Worm (Caenorhabditis elegans) whole organism, L4/young adult: Measurements from ENCODE around the gene tth-1.
"Not testable (repeated sequence)": the region's sequence is repeated elsewhere in the genome, so short reads cannot be mapped to it uniquely, and the experiment has no call there.

Experiments
- W03F9.2 ChIP-seq: fragments of 150-350 bp; optimal IDR thresholded peaks from 2 replicates; lab custom pipeline; 2014; ENCODE audit warnings: missing biosample characterization, missing genetic modification characterization
- dao-5 ChIP-seq: sonication (generic microtip); optimal IDR thresholded peaks from 2 replicates; lab custom pipeline; 2016; ENCODE audit warnings: missing genotype, missing genetic modification characterization, moderate library complexity, missing compliant biosample characterization
- him-1 ChIP-seq: sonication (generic microtip); optimal IDR thresholded peaks from 2 replicates; lab custom pipeline; 2016; ENCODE audit warnings: missing genotype, missing genetic modification reagents, missing genetic modification characterization, missing compliant biosample characterization

The tth-1 gene

ce11 chrX:8429503-8429902 is 6.0 kb upstream of the tth-1 start:
- TF ChIP-seq dao-5 (tag; lab: Kevin White, UChicago) = no peak

- no peak for TF ChIP-seq him-1 (tag; lab: Kevin White, UChicago)
- no peak for TF ChIP-seq W03F9.2
- TF ChIP-seq dao-5 (tag; lab: Kevin White, UChicago) = no peak
These were observed 4.9 kb upstream of the tth-1 start, which contains the start of gene F08F1.3 for ce11 chrX:8428319-8428888. TSS of gene F08F1.3 (plus strand) at chrX:8428838.

ce11 chrX:8426160-8426712 is 2.7 kb upstream of the tth-1 start:
- TF ChIP-seq dao-5 (tag; lab: Kevin White, UChicago) (no peak), W03F9.2 (no peak), him-1 (tag; lab: Kevin White, UChicago) (no peak)

- TF ChIP-seq dao-5 (tag; lab: Kevin White, UChicago) (no peak), W03F9.2 (no peak), him-1 (tag; lab: Kevin White, UChicago) (no peak)
These were observed 753 bp upstream of the tth-1 start for ce11 chrX:8424286-8424685.

DNA sequence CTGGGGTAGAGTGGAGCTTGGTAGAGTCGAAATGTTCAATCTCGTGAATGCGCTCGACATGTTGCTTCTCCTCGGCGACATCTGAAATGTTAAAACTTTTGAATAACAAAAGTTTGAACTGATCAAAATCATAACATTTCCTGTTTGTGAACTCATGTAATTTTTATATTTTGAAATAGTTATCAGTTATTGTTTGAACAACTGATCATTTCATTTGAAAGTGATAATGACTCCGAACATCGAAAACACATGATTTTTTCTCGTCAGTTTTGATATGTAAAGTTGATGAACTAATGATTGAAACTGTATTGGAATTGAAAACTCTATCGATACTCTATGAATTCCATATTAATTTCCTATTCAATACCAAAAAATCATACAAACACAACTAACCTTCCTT is 334 bp downstream of the tth-1 start:
- TF ChIP-seq dao-5 (tag; lab: Kevin White, UChicago) = no peak
- TF ChIP-seq him-1 (tag; lab: Kevin White, UChicago) = no peak
- TF ChIP-seq W03F9.2 = no peak

DNA sequence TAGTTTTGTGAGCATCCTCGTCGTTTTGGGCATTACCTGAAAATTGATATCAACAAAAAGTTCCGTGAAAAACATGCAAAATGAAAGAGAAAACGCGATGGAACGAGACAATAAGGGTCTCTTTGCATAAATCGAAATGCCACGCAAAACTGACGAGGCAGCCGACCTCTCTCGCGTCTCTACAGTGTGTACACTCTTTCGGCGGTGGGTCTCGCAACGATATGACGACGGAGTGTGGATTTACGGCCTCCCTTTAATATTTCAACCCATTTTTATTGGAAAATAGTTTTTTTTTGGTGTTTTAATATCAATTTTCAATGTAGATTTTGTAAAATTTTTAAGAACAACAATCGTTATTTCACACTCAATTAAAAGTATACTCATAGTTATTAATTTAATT is 1.5 kb downstream of the tth-1 start, which contains the start of gene tag-123:
tag-123 (minus strand) TSS at position 36 of the 400 bp plus-strand sequence.
- TF ChIP-seq dao-5 (tag; lab: Kevin White, UChicago) (no peak), W03F9.2 (no peak), him-1 (tag; lab: Kevin White, UChicago) (no peak)

DNA sequence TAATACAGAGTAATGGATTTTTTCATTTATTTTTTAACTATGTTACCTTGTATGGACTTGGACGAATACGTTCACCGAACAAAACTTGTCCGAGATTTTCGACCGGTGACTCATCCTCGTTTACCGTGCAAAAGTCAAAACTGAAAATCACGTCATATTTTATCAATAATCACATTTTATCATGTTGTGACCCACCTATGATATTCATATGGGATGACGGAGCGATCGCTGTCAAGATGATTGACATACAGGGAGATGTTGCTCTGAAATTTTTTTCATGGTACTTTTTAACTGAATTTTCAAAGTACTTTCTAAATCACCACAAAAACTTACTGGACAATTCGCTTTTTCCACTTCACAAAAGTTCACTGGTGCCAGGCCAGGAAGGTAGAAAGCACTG is 1.9 kb downstream of the tth-1 start:
- no peak for TF ChIP-seq him-1 (tag; lab: Kevin White, UChicago)
- no peak for TF ChIP-seq W03F9.2
- no peak for TF ChIP-seq dao-5 (tag; lab: Kevin White, UChicago)

DNA sequence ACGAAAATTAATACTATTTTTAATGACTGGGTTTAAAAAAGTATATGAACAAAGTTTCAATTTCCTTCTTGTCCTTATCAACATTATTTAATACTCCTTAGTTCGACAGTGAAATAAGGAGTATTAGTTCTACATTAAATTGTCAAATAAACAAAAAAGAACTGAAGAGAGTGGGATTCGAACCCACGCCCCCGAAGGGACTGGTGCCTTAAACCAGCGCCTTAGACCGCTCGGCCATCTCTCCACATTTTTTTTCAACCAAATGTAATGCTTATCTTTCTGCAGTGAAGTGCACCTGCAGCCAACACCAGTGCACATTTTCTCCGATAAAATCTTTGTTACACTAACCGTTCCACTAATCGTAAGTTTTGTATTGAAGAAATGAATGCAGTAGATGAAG is 4.3 kb downstream of the tth-1 start:
- no peak for TF ChIP-seq W03F9.2
- no peak for TF ChIP-seq him-1 (tag; lab: Kevin White, UChicago)
- no peak for TF ChIP-seq dao-5 (tag; lab: Kevin White, UChicago)

DNA sequence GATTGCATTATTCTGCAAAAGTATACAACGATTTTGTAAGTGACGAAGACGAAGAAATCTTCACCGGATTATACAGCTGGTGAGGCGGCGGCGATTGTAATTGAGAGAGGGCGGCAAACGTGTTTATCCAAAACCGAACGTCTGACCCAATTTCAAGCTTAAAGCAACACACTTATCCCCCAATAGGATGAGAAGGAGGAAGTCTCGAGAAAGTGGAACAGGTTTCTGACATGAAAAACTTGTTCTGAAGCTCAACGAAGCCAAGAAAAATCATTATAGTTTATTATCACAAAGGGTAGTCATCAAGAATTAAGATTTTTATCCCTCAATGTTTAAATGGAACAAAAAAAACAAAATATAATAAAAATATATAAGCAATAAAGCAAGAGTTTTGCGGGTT is 5.2 kb downstream of the tth-1 start, which contains the start of gene spp-13:
spp-13 (minus strand) TSS at position 143 of the 400 bp plus-strand sequence.
- no peak for TF ChIP-seq him-1 (tag; lab: Kevin White, UChicago)
- no peak for TF ChIP-seq W03F9.2
- no peak for TF ChIP-seq dao-5 (tag; lab: Kevin White, UChicago)

ce11 chrX:8417727-8418126 is 5.8 kb downstream of the tth-1 start:
- TF ChIP-seq dao-5 (tag; lab: Kevin White, UChicago) = no peak
- no peak for TF ChIP-seq W03F9.2
- no peak for TF ChIP-seq him-1 (tag; lab: Kevin White, UChicago)

ce11 chrX:8416819-8417218 is 6.7 kb downstream of the tth-1 start, which contains the start of gene ced-8:
TSS of gene ced-8 (minus strand) at chrX:8416919.
- TF ChIP-seq dao-5 (tag; lab: Kevin White, UChicago) (no peak), W03F9.2 (no peak), him-1 (tag; lab: Kevin White, UChicago) (no peak)

- TF ChIP-seq him-1 (tag; lab: Kevin White, UChicago) (no peak), dao-5 (tag; lab: Kevin White, UChicago) (no peak), W03F9.2 (no peak)
These were observed 10.4 kb downstream of the tth-1 start, which contains the start of gene F08F1.4 for ce11 chrX:8413130-8413529. TSS of gene F08F1.4 (plus strand) at chrX:8413430.

DNA sequence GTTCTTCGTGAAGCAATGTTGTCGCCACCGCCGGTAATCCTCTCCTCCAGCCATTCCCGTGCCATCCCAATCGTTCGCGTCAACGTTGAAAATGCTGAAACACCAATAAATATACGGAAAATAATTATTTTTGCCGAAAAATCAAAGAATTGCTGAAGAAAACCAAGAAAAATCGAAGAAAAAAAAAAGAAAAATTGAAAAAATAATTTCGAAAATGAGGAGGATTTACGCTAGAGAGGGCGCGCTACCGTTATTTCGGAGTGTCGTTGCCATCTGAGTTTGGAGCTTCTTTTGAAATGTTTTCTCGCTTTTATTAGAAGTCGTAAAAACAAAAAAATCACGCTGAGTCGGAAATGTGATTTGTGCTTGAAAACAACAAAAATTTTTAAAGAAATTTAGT is 12.8 kb downstream of the tth-1 start, which contains the start of gene F08F1.9:
F08F1.9 (minus strand) TSS at position 101 of the 400 bp plus-strand sequence.
- not testable (repeated sequence) for TF ChIP-seq dao-5 (tag; lab: Kevin White, UChicago); him-1 (tag; lab: Kevin White, UChicago); W03F9.2

- TF ChIP-seq dao-5 (tag; lab: Kevin White, UChicago) = no peak
- no peak for TF ChIP-seq him-1 (tag; lab: Kevin White, UChicago)
- no peak for TF ChIP-seq W03F9.2
These were observed 15.3 kb downstream of the tth-1 start, which contains the start of gene sulp-3 for ce11 chrX:8408267-8408666. TSS of gene sulp-3 (minus strand) at chrX:8408367.
